Fruit fly (Drosophila melanogaster) whole organism, embryonic: ENCODE results near the gene TyrRS.

Source experiments
- Asciz ChIP-seq: fragments of 200-800 bp; sonication (Bioruptor generic); optimal IDR thresholded peaks from 2 replicates; lab custom pipeline; 2017; ENCODE audit warnings: missing biosample characterization, mild to moderate bottlenecking, missing genetic modification characterization, missing genetic modification reagents
- CG10147 ChIP-seq: fragments of 200-800 bp; sonication (Bioruptor generic); optimal IDR thresholded peaks from 2 replicates; lab custom pipeline; 2019; ENCODE audit warnings: missing biosample characterization, mild to moderate bottlenecking, missing genetic modification characterization, moderate library complexity
- CG1024 ChIP-seq: fragments of 200-800 bp; sonication (Bioruptor generic); IDR thresholded peaks from 2 replicates; pipeline ENCODE4 v1.3.6; 2022; ENCODE audit warnings: missing biosample characterization, missing genetic modification characterization
- CG11723 ChIP-seq: fragments of 200-800 bp; sonication (Bioruptor generic); optimal IDR thresholded peaks from 2 replicates; lab custom pipeline; 2017; ENCODE audit warnings: missing biosample characterization, mild to moderate bottlenecking, missing genetic modification characterization
- CG12659 ChIP-seq: fragments of 200-800 bp; sonication (Bioruptor generic); optimal IDR thresholded peaks from 3 replicates; lab custom pipeline; 2017; ENCODE audit warnings: mild to moderate bottlenecking, missing biosample characterization, missing genetic modification reagents, missing genetic modification characterization
- CG13287 ChIP-seq: fragments of 200-800 bp; sonication (Bioruptor generic); IDR thresholded peaks from 2 replicates; pipeline ENCODE4 v1.3.6; 2022; ENCODE audit warnings: missing biosample characterization, missing genetic modification characterization; ENCODE audit not compliant: partially characterized antibody
- CG14710 ChIP-seq: fragments of 200-800 bp; sonication (Bioruptor generic); optimal IDR thresholded peaks from 3 replicates; lab custom pipeline; 2019; ENCODE audit warnings: missing biosample characterization, mild to moderate bottlenecking, missing genetic modification characterization, moderate library complexity
- CG18476 ChIP-seq: fragments of 200-800 bp; sonication (Bioruptor generic); optimal IDR thresholded peaks from 2 replicates; lab custom pipeline; 2016; ENCODE audit warnings: missing biosample characterization, mild to moderate bottlenecking, missing genetic modification characterization
- CG4360 ChIP-seq: fragments of 200-800 bp; sonication (Bioruptor generic); IDR thresholded peaks from 2 replicates; pipeline ENCODE4 v1.3.6; 2022; ENCODE audit warnings: missing biosample characterization, missing genetic modification characterization
- CG6254 ChIP-seq: fragments of 200-800 bp; sonication (Bioruptor generic); optimal IDR thresholded peaks from 3 replicates; lab custom pipeline; 2017; ENCODE audit warnings: mild to moderate bottlenecking, missing biosample characterization, missing genetic modification reagents, missing genetic modification characterization
- CG6272 ChIP-seq: fragments of 200-800 bp; sonication (Bioruptor generic); IDR thresholded peaks from 2 replicates; pipeline ENCODE4 v1.3.6; 2022; ENCODE audit warnings: missing biosample characterization, missing genetic modification characterization
- CG6791 ChIP-seq: fragments of 200-800 bp; sonication (Bioruptor generic); IDR thresholded peaks from 3 replicates; pipeline ENCODE4 v1.3.6; 2022; ENCODE audit warnings: missing biosample characterization, missing genetic modification characterization; ENCODE audit not compliant: partially characterized antibody
- CG7271 ChIP-seq: fragments of 200-800 bp; sonication (Bioruptor generic); optimal IDR thresholded peaks from 2 replicates; lab custom pipeline; 2018; ENCODE audit warnings: missing biosample characterization, mild to moderate bottlenecking, missing genetic modification characterization, moderate library complexity
- CG7963 ChIP-seq: fragments of 200-800 bp; sonication (Bioruptor generic); IDR thresholded peaks from 3 replicates; pipeline ENCODE4 v1.3.6; 2022; ENCODE audit warnings: missing biosample characterization, missing genetic modification characterization; ENCODE audit not compliant: partially characterized antibody
- CG8281 ChIP-seq: fragments of 200-800 bp; sonication (Bioruptor generic); optimal IDR thresholded peaks from 2 replicates; lab custom pipeline; 2018; ENCODE audit warnings: missing biosample characterization, mild to moderate bottlenecking, missing genetic modification characterization, moderate library complexity
- Dip3 ChIP-seq: fragments of 200-800 bp; sonication (Bioruptor generic); optimal IDR thresholded peaks from 3 replicates; lab custom pipeline; 2016; ENCODE audit warnings: missing biosample characterization, missing genetic modification characterization
- Dll ChIP-seq: fragments of 200-800 bp; sonication (Bioruptor generic); IDR thresholded peaks from 4 replicates; pipeline ENCODE4 v1.3.6; 2022; ENCODE audit warnings: missing biosample characterization, missing genetic modification characterization; ENCODE audit not compliant: partially characterized antibody
- Fer3 ChIP-seq: fragments of 200-800 bp; sonication (Bioruptor generic); optimal IDR thresholded peaks from 2 replicates; lab custom pipeline; 2018; ENCODE audit warnings: missing biosample characterization, mild to moderate bottlenecking, missing genetic modification characterization, moderate library complexity
- Hmr ChIP-seq: fragments of 200-800 bp; sonication (Bioruptor generic); optimal IDR thresholded peaks from 3 replicates; lab custom pipeline; 2017; ENCODE audit warnings: mild to moderate bottlenecking, missing biosample characterization, missing genetic modification reagents, missing genetic modification characterization
- Jarid2 ChIP-seq: fragments of 200-800 bp; sonication (Bioruptor generic); optimal IDR thresholded peaks from 3 replicates; lab custom pipeline; 2017; ENCODE audit warnings: mild to moderate bottlenecking, missing biosample characterization, missing genetic modification reagents, missing genetic modification characterization
- Lim3 ChIP-seq: fragments of 200-800 bp; sonication (Bioruptor generic); IDR thresholded peaks from 2 replicates; pipeline ENCODE4 v1.3.6; 2022; ENCODE audit warnings: missing biosample characterization, missing genetic modification characterization
- MESR4 ChIP-seq: fragments of 200-800 bp; sonication (Bioruptor generic); optimal IDR thresholded peaks from 2 replicates; lab custom pipeline; 2018; ENCODE audit warnings: missing biosample characterization, mild to moderate bottlenecking, missing genetic modification characterization, moderate library complexity
- MTF-1 ChIP-seq: fragments of 200-800 bp; sonication (Bioruptor generic); optimal IDR thresholded peaks from 2 replicates; lab custom pipeline; 2018; ENCODE audit warnings: missing biosample characterization, mild to moderate bottlenecking, missing genetic modification characterization, borderline replicate concordance
- Med ChIP-seq: fragments of 200-800 bp; sonication (Bioruptor generic); peaks from one replicate; lab custom pipeline; 2016; ENCODE audit warnings: missing biosample characterization, missing genetic modification characterization, mild to moderate bottlenecking, inconsistent platforms, moderate library complexity
- Myb ChIP-seq: fragments of 200-800 bp; sonication (Bioruptor generic); optimal IDR thresholded peaks from 2 replicates; lab custom pipeline; 2016; ENCODE audit warnings: missing biosample characterization, missing genetic modification characterization
- Optix ChIP-seq: fragments of 200-800 bp; sonication (Bioruptor generic); IDR thresholded peaks from 3 replicates; pipeline ENCODE4 v1.3.6; 2022; ENCODE audit warnings: missing biosample characterization, missing genetic modification characterization
- Spps ChIP-seq: fragments of 200-800 bp; sonication (Bioruptor generic); optimal IDR thresholded peaks from 2 replicates; lab custom pipeline; 2018; ENCODE audit warnings: missing biosample characterization, mild to moderate bottlenecking, missing genetic modification characterization
- TFAM ChIP-seq: fragments of 200-800 bp; sonication (Bioruptor generic); optimal IDR thresholded peaks from 2 replicates; lab custom pipeline; 2017; ENCODE audit warnings: missing biosample characterization, missing genetic modification characterization, inconsistent platforms
- Usf ChIP-seq: fragments of 200-800 bp; sonication (Bioruptor generic); optimal IDR thresholded peaks from 2 replicates; lab custom pipeline; 2017; ENCODE audit warnings: missing genotype, missing biosample characterization, missing genetic modification characterization
- ac ChIP-seq: fragments of 200-800 bp; sonication (Bioruptor generic); optimal IDR thresholded peaks from 3 replicates; lab custom pipeline; 2017; ENCODE audit warnings: missing biosample characterization, mild to moderate bottlenecking, missing genetic modification characterization
- bbx ChIP-seq: fragments of 200-800 bp; sonication (Bioruptor generic); IDR thresholded peaks from 2 replicates; pipeline ENCODE4 v1.3.6; 2022; ENCODE audit warnings: missing biosample characterization, missing genetic modification characterization; ENCODE audit not compliant: partially characterized antibody
- cg ChIP-seq: fragments of 200-800 bp; sonication (Bioruptor generic); optimal IDR thresholded peaks from 3 replicates; lab custom pipeline; 2019; ENCODE audit warnings: missing biosample characterization, mild to moderate bottlenecking, missing genetic modification characterization, moderate library complexity
- disco-r ChIP-seq: fragments of 200-800 bp; sonication (Bioruptor generic); optimal IDR thresholded peaks from 2 replicates; lab custom pipeline; 2016; ENCODE audit warnings: missing biosample characterization, missing genetic modification characterization
- dmrt99B ChIP-seq: fragments of 200-800 bp; sonication (Bioruptor generic); optimal IDR thresholded peaks from 2 replicates; lab custom pipeline; 2018; ENCODE audit warnings: missing biosample characterization, mild to moderate bottlenecking, missing genetic modification characterization, moderate library complexity
- eve ChIP-seq, 2 experiments: fragments of >200 bp; optimal IDR thresholded peaks; 2 replicates each; lab custom pipeline; 2017; ENCODE audit warnings: missing biosample characterization in 2 of 2, missing genetic modification characterization in 2 of 2
- hb ChIP-seq: fragments of 200-800 bp; sonication (Bioruptor generic); IDR thresholded peaks from 3 replicates; pipeline ENCODE4 v1.3.6; 2022; ENCODE audit warnings: missing biosample characterization, missing genetic modification characterization; ENCODE audit not compliant: partially characterized antibody
- lov ChIP-seq, 2 experiments: fragments of 200-800 bp in 1 of 2; fragments of >200 bp in 1 of 2; sonication (Bioruptor generic) in 1 of 2; IDR thresholded peaks in 1 of 2; optimal IDR thresholded peaks in 1 of 2; 2 replicates in 1 of 2; 3 replicates in 1 of 2; pipeline versions ENCODE4 v1.3.6 to Lab custom; 2017 to 2022; ENCODE audit warnings: missing biosample characterization in 1 of 2, missing genetic modification characterization in 1 of 2
- nerfin-1 ChIP-seq: fragments of 200-800 bp; sonication (Bioruptor generic); optimal IDR thresholded peaks from 3 replicates; lab custom pipeline; 2019; ENCODE audit warnings: missing biosample characterization, mild to moderate bottlenecking, missing genetic modification characterization, moderate library complexity
- otp ChIP-seq: fragments of 200-800 bp; sonication (Bioruptor generic); IDR thresholded peaks from 3 replicates; pipeline ENCODE4, ENCODE4 v1.3.6; 2022; ENCODE audit warnings: missing biosample characterization, missing genetic modification characterization
- ro ChIP-seq: fragments of 200-800 bp; sonication (Bioruptor generic); IDR thresholded peaks from 2 replicates; pipeline ENCODE4 v1.3.6; 2022; ENCODE audit warnings: missing biosample characterization, missing genetic modification characterization
- sd ChIP-seq: fragments of 200-800 bp; sonication (Bioruptor generic); optimal IDR thresholded peaks from 3 replicates; lab custom pipeline; 2018; ENCODE audit warnings: missing biosample characterization, mild to moderate bottlenecking, missing genetic modification characterization, moderate library complexity
- tgo ChIP-seq: fragments of 200-800 bp; sonication (Bioruptor generic); IDR thresholded peaks from 3 replicates; pipeline ENCODE4 v1.3.6; 2022; ENCODE audit warnings: missing biosample characterization, missing genetic modification characterization
- trem ChIP-seq: fragments of 200-800 bp; optimal IDR thresholded peaks from 3 replicates; lab custom pipeline; 2019; ENCODE audit warnings: missing biosample characterization, mild to moderate bottlenecking, missing genetic modification characterization, moderate library complexity
- wor ChIP-seq: fragments of 200-800 bp; sonication (Bioruptor generic); IDR thresholded peaks from 2 replicates; pipeline ENCODE4 v1.3.6; 2022; ENCODE audit warnings: missing biosample characterization, missing genetic modification characterization
- zf30C ChIP-seq: fragments of 200-800 bp; sonication (Bioruptor generic); optimal IDR thresholded peaks from 3 replicates; lab custom pipeline; 2018; ENCODE audit warnings: missing biosample characterization, mild to moderate bottlenecking, missing genetic modification characterization

Gene TyrRS

DNA sequence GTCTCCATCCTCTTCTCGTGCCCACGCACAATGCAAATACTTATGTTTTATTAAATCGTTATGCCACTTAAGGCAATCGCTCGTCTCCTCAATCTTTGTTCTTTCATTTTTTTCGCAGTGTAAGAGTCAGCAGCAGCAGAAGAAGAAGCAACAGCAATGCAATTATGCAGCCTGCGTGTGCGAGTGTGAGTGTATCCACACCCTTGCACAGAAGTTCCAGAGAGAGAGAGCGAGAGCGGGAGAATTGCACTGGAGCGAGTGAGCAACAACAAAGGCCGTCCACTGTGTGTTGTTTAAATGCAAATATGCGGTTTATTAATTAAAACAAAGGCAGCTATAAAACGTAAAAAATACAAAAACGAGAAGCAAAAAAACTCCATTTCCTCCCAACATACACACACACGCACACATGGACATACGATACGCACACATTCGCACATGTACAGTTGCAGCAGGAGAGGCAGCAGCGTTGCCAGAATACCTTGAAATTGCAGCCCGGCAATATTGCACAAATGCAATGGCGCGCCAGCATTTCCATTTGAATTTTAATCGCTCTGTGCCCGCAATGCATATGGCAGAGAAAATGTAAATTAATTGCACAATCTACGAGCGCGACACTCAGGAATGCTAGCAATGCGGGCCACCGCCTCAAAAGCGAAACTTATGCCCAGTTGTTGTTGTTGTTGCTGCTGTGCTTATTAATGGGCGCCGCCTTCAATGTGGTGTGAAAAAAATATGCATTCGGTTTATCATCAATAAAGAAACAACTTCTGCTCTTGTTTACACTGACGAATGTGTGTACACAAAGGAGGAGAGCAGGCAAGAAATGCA, 10.3 kb downstream of the TyrRS start (continued):
- TF ChIP-seq Spps (tag; lab: Kevin White, UChicago) (peak; percentile 57), MTF-1 (GFP tag; lab: Kevin White, UChicago) (peak; percentile 73), CG6791 (GFP tag; lab: Robert Waterston, UW) (no peak), Lim3 (no peak), Dip3 (GFP tag; lab: Kevin White, UChicago) (no peak), CG8281 (tag; lab: Kevin White, UChicago) (peak; percentile 29), lov (optimal IDR thresholded peaks at IDR 0.05; lab: Kevin White, UChicago) (no peak), lov (GFP tag; IDR thresholded peaks at IDR 0.05; lab: Robert Waterston, UW) (0 out of 3 replicates have a peak, but pooled peaks have one; percentile 61), disco-r (no peak), CG11723 (GFP tag; lab: Kevin White, UChicago) (peak; percentile 35), Asciz (GFP tag; lab: Kevin White, UChicago) (peak; percentile 58), CG13287 (GFP tag; lab: Robert Waterston, UW) (no peak), CG7271 (tag; lab: Kevin White, UChicago) (no peak), Med (GFP tag; lab: Kevin White, UChicago) (peak; percentile 86), trem (peak; percentile 14), CG7963 (GFP tag; lab: Robert Waterston, UW) (no peak), cg (peak; percentile 78), CG18476 (GFP tag; lab: Kevin White, UChicago) (peak; percentile 36), Dll (GFP tag; lab: Robert Waterston, UW) (no peak; the same call in 3 of the 4 replicates), CG6272 (GFP tag; lab: Robert Waterston, UW) (no peak)
- TF ChIP-seq, all 482 proteins: peak for 175

DNA sequence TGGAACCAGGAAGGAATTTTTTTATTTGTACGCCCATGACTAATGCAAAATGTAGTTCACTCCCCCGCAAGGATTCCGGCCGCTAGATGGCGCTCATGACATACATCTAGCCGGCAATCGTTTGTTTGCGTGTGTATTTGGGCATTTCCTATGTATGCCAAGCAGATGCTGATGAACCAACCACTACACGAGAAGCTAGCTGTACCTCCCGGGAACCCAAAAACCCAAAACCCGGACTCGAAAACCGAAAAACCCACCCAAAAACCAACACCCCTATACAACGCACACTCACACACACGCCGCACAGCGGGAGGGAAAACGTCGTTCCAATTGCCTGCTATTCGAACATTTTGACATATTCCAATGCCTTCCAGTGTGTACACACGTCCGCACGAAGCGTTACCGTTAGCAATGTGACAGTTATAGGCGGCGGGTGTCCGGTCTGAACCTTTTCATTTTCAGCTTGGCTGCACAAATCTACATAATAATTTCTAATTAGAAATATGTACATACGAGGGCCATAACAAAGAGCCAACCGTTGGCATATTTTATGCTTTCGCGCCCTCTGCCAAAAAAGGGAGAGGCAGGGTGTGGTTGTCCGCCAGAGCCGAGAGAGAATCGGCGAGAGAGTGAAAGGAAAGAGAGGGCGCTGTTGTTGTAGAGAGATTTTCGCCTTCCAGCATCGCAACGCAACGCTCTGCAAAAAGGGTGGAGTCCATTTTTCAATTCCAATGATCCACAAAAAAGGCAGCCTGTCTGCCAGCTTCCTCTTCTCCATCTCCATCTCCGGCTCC, 11.1 kb downstream of the TyrRS start:
- no peak for TF ChIP-seq CG1024 (GFP tag; lab: Robert Waterston, UW)
- peak; percentile 99 for TF ChIP-seq CG14710 (tag; lab: Kevin White, UChicago)
- no peak for TF ChIP-seq CG10147
- no peak for TF ChIP-seq Jarid2 (GFP tag; lab: Kevin White, UChicago)
- no peak for TF ChIP-seq ro (GFP tag; lab: Robert Waterston, UW)
- peak; percentile 84 for TF ChIP-seq CG4360
- no peak for TF ChIP-seq TFAM (GFP tag; lab: Kevin White, UChicago)
- no peak for TF ChIP-seq ac (GFP tag; lab: Kevin White, UChicago)
- no peak for TF ChIP-seq zf30C (GFP tag; lab: Kevin White, UChicago)
- 0 out of 2 replicates have a peak, but pooled peaks have one; percentile 28 for TF ChIP-seq bbx (GFP tag; lab: Robert Waterston, UW)
- no peak for TF ChIP-seq tgo (GFP tag; lab: Robert Waterston, UW)
- no peak for TF ChIP-seq CG6254 (GFP tag; lab: Kevin White, UChicago)
- TF ChIP-seq wor (GFP tag; lab: Robert Waterston, UW) = no peak
- TF ChIP-seq sd (tag; lab: Kevin White, UChicago) = peak; percentile 36
- no peak for TF ChIP-seq hb (GFP tag; lab: Robert Waterston, UW)
- no peak for TF ChIP-seq Fer3 (tag; lab: Kevin White, UChicago)
- no peak for TF ChIP-seq Optix (GFP tag; lab: Robert Waterston, UW)
- no peak for TF ChIP-seq Myb (GFP tag; lab: Kevin White, UChicago)
- TF ChIP-seq nerfin-1 (tag; lab: Kevin White, UChicago) = peak; percentile 44
- TF ChIP-seq CG12659 (GFP tag; lab: Kevin White, UChicago) = no peak
- no peak for TF ChIP-seq otp (GFP tag; lab: Robert Waterston, UW)
- no peak for TF ChIP-seq dmrt99B
- TF ChIP-seq Usf = no peak
- TF ChIP-seq Hmr (GFP tag; lab: Kevin White, UChicago) = no peak
- TF ChIP-seq eve (GFP tag; optimal IDR thresholded peaks at IDR 0.05; lab: Kevin White, UChicago) = no peak
- no peak for TF ChIP-seq MESR4
